Worm (Caenorhabditis elegans): ENCODE data around the gene rom-4.

- TF ChIP-seq W03F9.2 (tag; optimal IDR thresholded peaks at IDR 0.05) (no peak), him-1 (tag; optimal IDR thresholded peaks at IDR 0.05) (no peak), dao-5 (tag; optimal IDR thresholded peaks at IDR 0.05) (no peak)
These were observed 30.9 kb downstream of the rom-4 start for ce11 chrIV:17026568-17026967.
